Fruit fly (Drosophila melanogaster) whole organism, embryonic: ENCODE data around the gene kek6.
A peak's percentile ranks its signal among the peaks of the same experiment; 100 is the strongest.

ENCODE experiments used
- Abd-B ChIP-seq: fragments of 200-800 bp; sonication (Bioruptor generic); optimal IDR thresholded peaks from 2 replicates; lab custom pipeline; 2018; ENCODE audit warnings: missing biosample characterization, mild to moderate bottlenecking, missing genetic modification characterization, moderate library complexity
- Ada2b ChIP-seq: fragments of 200-800 bp; sonication (Bioruptor generic); IDR thresholded peaks from 2 replicates; pipeline ENCODE4 v1.3.6; 2022; ENCODE audit warnings: missing biosample characterization, missing genetic modification characterization
- Atf-2 ChIP-seq: fragments of 200-800 bp; sonication (Bioruptor generic); optimal IDR thresholded peaks from 2 replicates; lab custom pipeline; 2016; ENCODE audit warnings: missing biosample characterization, missing genetic modification characterization
- Atf3 ChIP-seq: fragments of 200-800 bp; sonication (Bioruptor generic); optimal IDR thresholded peaks from 3 replicates; lab custom pipeline; 2016; ENCODE audit warnings: missing biosample characterization, missing genetic modification characterization
- B-H2 ChIP-seq: fragments of 200-800 bp; sonication (Bioruptor generic); optimal IDR thresholded peaks from 2 replicates; lab custom pipeline; 2018; ENCODE audit warnings: missing biosample characterization, mild to moderate bottlenecking, missing genetic modification characterization
- CG10543 ChIP-seq: fragments of 200-800 bp; sonication (Bioruptor generic); optimal IDR thresholded peaks from 3 replicates; lab custom pipeline; 2017; ENCODE audit warnings: missing biosample characterization, mild to moderate bottlenecking, missing genetic modification characterization, moderate library complexity
- CG10959 ChIP-seq: fragments of 200-800 bp; sonication (Bioruptor generic); IDR thresholded peaks from 2 replicates; pipeline ENCODE4 v1.3.6; 2022; ENCODE audit warnings: missing biosample characterization, missing genetic modification characterization
- CG13123 ChIP-seq: fragments of 200-800 bp; sonication (Bioruptor generic); optimal IDR thresholded peaks from 2 replicates; lab custom pipeline; 2016; ENCODE audit warnings: missing biosample characterization, missing genetic modification characterization
- CG14441 ChIP-seq: fragments of 200-800 bp; sonication (Bioruptor generic); IDR thresholded peaks from 2 replicates; pipeline ENCODE4 v1.3.6; 2022; ENCODE audit warnings: missing biosample characterization, missing genetic modification characterization
- CG14965 ChIP-seq: fragments of 200-800 bp; sonication (Bioruptor generic); optimal IDR thresholded peaks from 2 replicates; lab custom pipeline; 2016; ENCODE audit warnings: missing biosample characterization, missing genetic modification characterization, borderline replicate concordance
- CG17361 ChIP-seq: fragments of 200-800 bp; sonication (Bioruptor generic); IDR thresholded peaks from 3 replicates; pipeline ENCODE4 v1.3.6; 2022; ENCODE audit warnings: missing biosample characterization, missing genetic modification characterization
- CG18764 ChIP-seq: fragments of 200-800 bp; sonication (Bioruptor generic); optimal IDR thresholded peaks from 3 replicates; lab custom pipeline; 2016; ENCODE audit warnings: missing biosample characterization, missing genetic modification characterization
- CG2116 ChIP-seq: fragments of 200-800 bp; sonication (Bioruptor generic); optimal IDR thresholded peaks from 3 replicates; lab custom pipeline; 2018; ENCODE audit warnings: missing biosample characterization, mild to moderate bottlenecking, missing genetic modification characterization
- CG2678 ChIP-seq: fragments of 200-800 bp; sonication (Bioruptor generic); optimal IDR thresholded peaks from 3 replicates; lab custom pipeline; 2019; ENCODE audit warnings: missing biosample characterization, mild to moderate bottlenecking, missing genetic modification characterization, moderate library complexity
- CG31441 ChIP-seq: fragments of 200-800 bp; sonication (Bioruptor generic); IDR thresholded peaks from 2 replicates; pipeline ENCODE4 v1.3.6; 2022; ENCODE audit warnings: missing biosample characterization, missing genetic modification characterization
- CG32767 ChIP-seq: fragments of 200-800 bp; sonication (Bioruptor generic); IDR thresholded peaks from 2 replicates; pipeline ENCODE4 v1.3.6; 2022; ENCODE audit warnings: missing biosample characterization, missing genetic modification characterization
- CG9215 ChIP-seq: fragments of 200-800 bp; sonication (Bioruptor generic); IDR thresholded peaks from 2 replicates; pipeline ENCODE4 v1.3.6; 2022; ENCODE audit warnings: missing biosample characterization, missing genetic modification characterization
- CG9437 ChIP-seq: fragments of 200-800 bp; sonication (Bioruptor generic); optimal IDR thresholded peaks from 2 replicates; lab custom pipeline; 2018; ENCODE audit warnings: missing biosample characterization, mild to moderate bottlenecking, missing genetic modification characterization
- CG9876 ChIP-seq: fragments of 200-800 bp; sonication (Bioruptor generic); optimal IDR thresholded peaks from 2 replicates; lab custom pipeline; 2016; ENCODE audit warnings: missing biosample characterization, missing genetic modification characterization
- D ChIP-seq, 2 experiments: fragments of 200-800 bp in 1 of 2; fragments of >200 bp in 1 of 2; sonication (Bioruptor generic) in 1 of 2; optimal IDR thresholded peaks; 2 replicates in 1 of 2; 3 replicates in 1 of 2; lab custom pipeline; 2017; ENCODE audit warnings: mild to moderate bottlenecking in 1 of 2, missing biosample characterization in 1 of 2, missing genetic modification characterization in 1 of 2, missing genetic modification reagents in 1 of 2
- D19A ChIP-seq: fragments of 200-800 bp; optimal IDR thresholded peaks from 3 replicates; lab custom pipeline; 2019; ENCODE audit warnings: missing biosample characterization, mild to moderate bottlenecking, missing genetic modification characterization, moderate library complexity
- D19B ChIP-seq: fragments of 200-800 bp; sonication (Bioruptor generic); optimal IDR thresholded peaks from 2 replicates; lab custom pipeline; 2017; ENCODE audit warnings: missing biosample characterization, mild to moderate bottlenecking, missing genetic modification characterization
- Dip3 ChIP-seq: fragments of 200-800 bp; sonication (Bioruptor generic); optimal IDR thresholded peaks from 3 replicates; lab custom pipeline; 2016; ENCODE audit warnings: missing biosample characterization, missing genetic modification characterization
- Drgx ChIP-seq: fragments of 200-800 bp; sonication (Bioruptor generic); IDR thresholded peaks from 2 replicates; pipeline ENCODE4 v1.3.6; 2022; ENCODE audit warnings: missing biosample characterization, missing genetic modification characterization
- HHEX ChIP-seq: fragments of 200-800 bp; sonication (Bioruptor generic); optimal IDR thresholded peaks from 3 replicates; lab custom pipeline; 2017; ENCODE audit warnings: missing biosample characterization, mild to moderate bottlenecking, missing genetic modification characterization, missing genetic modification reagents
- HLH54F ChIP-seq: fragments of 200-800 bp; sonication (Bioruptor generic); optimal IDR thresholded peaks from 3 replicates; lab custom pipeline; 2016; ENCODE audit warnings: missing biosample characterization, missing genetic modification characterization
- HmgZ ChIP-seq: fragments of 200-800 bp; sonication (Bioruptor generic); optimal IDR thresholded peaks from 2 replicates; lab custom pipeline; 2018; ENCODE audit warnings: missing biosample characterization, mild to moderate bottlenecking, missing genetic modification characterization
- Hr51 ChIP-seq, 2 experiments: fragments of 200-800 bp; sonication (Bioruptor generic); optimal IDR thresholded peaks; 2 replicates in 1 of 2; 3 replicates in 1 of 2; lab custom pipeline; 2016 to 2018; ENCODE audit warnings: missing biosample characterization in 2 of 2, missing genetic modification characterization in 2 of 2, mild to moderate bottlenecking in 1 of 2, moderate library complexity in 1 of 2
- Med ChIP-seq: fragments of 200-800 bp; sonication (Bioruptor generic); peaks from one replicate; lab custom pipeline; 2016; ENCODE audit warnings: missing biosample characterization, missing genetic modification characterization, mild to moderate bottlenecking, inconsistent platforms, moderate library complexity
- Oli ChIP-seq: fragments of 200-800 bp; sonication (Bioruptor generic); optimal IDR thresholded peaks from 2 replicates; lab custom pipeline; 2018; ENCODE audit warnings: missing biosample characterization, mild to moderate bottlenecking, missing genetic modification characterization, moderate library complexity
- Ptx1 ChIP-seq: fragments of 200-800 bp; sonication (Bioruptor generic); IDR thresholded peaks from 2 replicates; pipeline ENCODE4 v1.3.6; 2022; ENCODE audit warnings: missing biosample characterization, missing genetic modification characterization
- Sox100B ChIP-seq: fragments of 200-800 bp; sonication (Bioruptor generic); optimal IDR thresholded peaks from 3 replicates; lab custom pipeline; 2018; ENCODE audit warnings: missing biosample characterization, mild to moderate bottlenecking, missing genetic modification characterization
- Sox102F ChIP-seq: fragments of 200-800 bp; sonication (Bioruptor generic); optimal IDR thresholded peaks from 2 replicates; lab custom pipeline; 2018; ENCODE audit warnings: missing biosample characterization, mild to moderate bottlenecking, missing genetic modification characterization, moderate library complexity
- ase ChIP-seq: fragments of 200-800 bp; sonication (Bioruptor generic); IDR thresholded peaks from 3 replicates; pipeline ENCODE4 v1.3.6; 2022; ENCODE audit warnings: missing biosample characterization, missing genetic modification characterization
- bsh ChIP-seq, 2 experiments: fragments of 200-800 bp; sonication (Bioruptor generic); optimal IDR thresholded peaks; 2 replicates each; lab custom pipeline; 2017 to 2018; ENCODE audit warnings: mild to moderate bottlenecking in 2 of 2, missing biosample characterization in 2 of 2, missing genetic modification characterization in 2 of 2, moderate library complexity in 1 of 2
- ci ChIP-seq: fragments of 200-800 bp; sonication (Bioruptor generic); IDR thresholded peaks from 3 replicates; pipeline ENCODE4 v1.3.6; 2022; ENCODE audit warnings: missing biosample characterization, missing genetic modification characterization
- dm ChIP-seq: fragments of 200-800 bp; sonication (Bioruptor generic); optimal IDR thresholded peaks from 3 replicates; lab custom pipeline; 2016; ENCODE audit warnings: missing biosample characterization, missing genetic modification characterization
- dmrt99B ChIP-seq: fragments of 200-800 bp; sonication (Bioruptor generic); optimal IDR thresholded peaks from 2 replicates; lab custom pipeline; 2018; ENCODE audit warnings: missing biosample characterization, mild to moderate bottlenecking, missing genetic modification characterization, moderate library complexity
- gem ChIP-seq: fragments of 200-800 bp; sonication (Bioruptor generic); optimal IDR thresholded peaks from 2 replicates; lab custom pipeline; 2019; ENCODE audit warnings: missing biosample characterization, mild to moderate bottlenecking, missing genetic modification characterization, moderate library complexity
- ind ChIP-seq: fragments of 200-800 bp; sonication (Bioruptor generic); optimal IDR thresholded peaks from 3 replicates; lab custom pipeline; 2016; ENCODE audit warnings: missing biosample characterization, missing genetic modification characterization
- lmd ChIP-seq: fragments of 200-800 bp; sonication (Bioruptor generic); IDR thresholded peaks from 2 replicates; pipeline ENCODE4 v1.3.6; 2022; ENCODE audit warnings: missing biosample characterization, missing genetic modification characterization
- oc ChIP-seq: fragments of 200-800 bp; sonication (Bioruptor generic); optimal IDR thresholded peaks from 2 replicates; lab custom pipeline; 2018; ENCODE audit warnings: missing biosample characterization, mild to moderate bottlenecking, missing genetic modification characterization, moderate library complexity
- rib ChIP-seq: fragments of 200-800 bp; sonication (Bioruptor generic); IDR thresholded peaks from 2 replicates; pipeline ENCODE4 v1.3.6; 2022; ENCODE audit warnings: missing biosample characterization, missing genetic modification characterization
- row ChIP-seq: fragments of 200-800 bp; sonication (Bioruptor generic); IDR thresholded peaks from 3 replicates; pipeline ENCODE4 v1.3.6; 2022; ENCODE audit warnings: missing biosample characterization, missing genetic modification characterization
- scrt ChIP-seq: fragments of 200-800 bp; sonication (Bioruptor generic); optimal IDR thresholded peaks from 2 replicates; lab custom pipeline; 2018; ENCODE audit warnings: missing biosample characterization, mild to moderate bottlenecking, missing genetic modification characterization, moderate library complexity
- sens ChIP-seq: fragments of 200-800 bp; sonication (Bioruptor generic); peaks from one replicate; lab custom pipeline; 2016; ENCODE audit warnings: missing biosample characterization, missing genetic modification characterization
- sisA ChIP-seq: fragments of 200-800 bp; sonication (Bioruptor generic); IDR thresholded peaks from 2 replicates; pipeline ENCODE4 v1.3.6; 2022; ENCODE audit warnings: missing biosample characterization, missing genetic modification characterization
- sr ChIP-seq: fragments of 200-800 bp; sonication (Bioruptor generic); IDR thresholded peaks from 3 replicates; pipeline ENCODE4 v1.3.6; 2022; ENCODE audit warnings: missing biosample characterization, missing genetic modification characterization
- vnd ChIP-seq: fragments of 200-800 bp; sonication (Bioruptor generic); IDR thresholded peaks from 3 replicates; pipeline ENCODE4 v1.3.6; 2022; ENCODE audit warnings: missing biosample characterization, missing genetic modification characterization; ENCODE audit not compliant: partially characterized antibody

The kek6 gene

DNA sequence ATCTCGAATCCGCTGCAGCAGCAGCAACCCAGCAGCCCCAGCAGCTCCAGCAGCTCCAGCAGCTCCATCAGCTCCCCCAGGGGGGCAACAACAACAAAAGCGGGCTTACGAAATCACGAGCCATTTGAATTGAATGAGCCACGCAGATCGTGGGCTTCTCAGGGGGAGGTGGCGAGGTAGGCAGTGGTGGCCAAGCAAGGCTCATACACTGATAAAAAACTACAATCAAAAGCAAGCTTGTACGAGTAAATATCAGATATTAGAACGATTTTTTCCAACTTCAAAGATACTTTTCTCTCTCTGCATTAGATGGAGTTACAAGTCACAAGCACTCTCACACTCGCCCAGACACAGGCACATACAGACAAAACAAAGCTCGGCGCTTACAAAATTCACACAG, 87.2 kb downstream of the kek6 start (continued):
- TF ChIP-seq Drgx (GFP tag; lab: Robert Waterston, UW), result peak; percentile 90
- no peak for TF ChIP-seq Abd-B (GFP tag; lab: Kevin White, UChicago)
- TF ChIP-seq CG14965 (GFP tag; lab: Kevin White, UChicago), result no peak
- TF ChIP-seq Ptx1 (GFP tag; lab: Robert Waterston, UW), result peak; percentile 68
- no peak for TF ChIP-seq CG32767
- no peak for TF ChIP-seq CG9876 (GFP tag; lab: Kevin White, UChicago)
- no peak for TF ChIP-seq Sox100B
- peak; percentile 16 for TF ChIP-seq CG10543 (GFP tag; lab: Kevin White, UChicago)
- no peak for TF ChIP-seq CG10959 (GFP tag; lab: Robert Waterston, UW)
- TF ChIP-seq rib (GFP tag; lab: Robert Waterston, UW), result no peak
- no peak for TF ChIP-seq HmgZ (tag; lab: Kevin White, UChicago)
- no peak for TF ChIP-seq CG9215 (GFP tag; lab: Robert Waterston, UW)
- TF ChIP-seq Dip3 (GFP tag; lab: Kevin White, UChicago), result no peak
- TF ChIP-seq CG14441 (GFP tag; lab: Robert Waterston, UW), result peak; percentile 69
- TF ChIP-seq HLH54F (GFP tag; lab: Kevin White, UChicago), result no peak
- peak; percentile 19 for TF ChIP-seq ind (GFP tag; lab: Kevin White, UChicago)
- TF ChIP-seq D (optimal IDR thresholded peaks at IDR 0.05; lab: Kevin White, UChicago), result no peak
- TF ChIP-seq D (GFP tag; optimal IDR thresholded peaks at IDR 0.05; lab: Kevin White, UChicago), result peak; percentile 14
- peak; percentile 34; the same call in 1 of the 3 replicates for TF ChIP-seq ase (GFP tag; lab: Robert Waterston, UW)
- TF ChIP-seq CG18764, result no peak
- peak; percentile 65; the same call in 1 of the 3 replicates for TF ChIP-seq ci
- peak; percentile 36 for TF ChIP-seq HHEX (GFP tag; lab: Kevin White, UChicago)

- no peak for TF ChIP-seq Atf-2
- TF ChIP-seq Sox102F (GFP tag; lab: Kevin White, UChicago), result peak; percentile 12
- peak in 1 of 2 experiments; percentile 23 for TF ChIP-seq Hr51 (GFP tag; optimal IDR thresholded peaks at IDR 0.05; lab: Kevin White, UChicago)
- no peak for TF ChIP-seq B-H2
- peak; percentile 4 for TF ChIP-seq CG9437 (GFP tag; lab: Kevin White, UChicago)
- 0 out of 2 replicates have a peak, but pooled peaks have one; percentile 27 for TF ChIP-seq CG31441 (GFP tag; lab: Robert Waterston, UW)
- TF ChIP-seq CG17361 (GFP tag; lab: Robert Waterston, UW), result 0 out of 3 replicates have a peak, but pooled peaks have one; percentile 24
- TF ChIP-seq CG2116 (GFP tag; lab: Kevin White, UChicago), result no peak
- peak; percentile 69; the same call in 1 of the 3 replicates for TF ChIP-seq sr
- TF ChIP-seq gem (tag; lab: Kevin White, UChicago), result peak; percentile 10
- peak; percentile 47 for TF ChIP-seq D19B (GFP tag; lab: Kevin White, UChicago)
- peak; percentile 37 for TF ChIP-seq dmrt99B (tag; lab: Kevin White, UChicago)
- TF ChIP-seq Ada2b, result 0 out of 2 replicates have a peak, but pooled peaks have one; percentile 23
- TF ChIP-seq CG2678 (tag; lab: Kevin White, UChicago), result peak; percentile 21
- peak in 1 of 2 experiments; percentile 24 for TF ChIP-seq bsh (GFP tag; optimal IDR thresholded peaks at IDR 0.05; lab: Kevin White, UChicago)
- peak; percentile 63 for TF ChIP-seq sens
- peak; percentile 16 for TF ChIP-seq Oli
- TF ChIP-seq lmd (GFP tag; lab: Robert Waterston, UW), result peak; percentile 39; the same call in 1 of the 2 replicates
- no peak for TF ChIP-seq dm (GFP tag; lab: Kevin White, UChicago)
- no peak for TF ChIP-seq CG13123 (GFP tag; lab: Kevin White, UChicago)
- peak; percentile 65 for TF ChIP-seq D19A (tag; lab: Kevin White, UChicago)
- TF ChIP-seq row, result peak; percentile 53
- no peak for TF ChIP-seq scrt (GFP tag; lab: Kevin White, UChicago)
- TF ChIP-seq sisA, result 0 out of 2 replicates have a peak, but pooled peaks have one; percentile 19
- TF ChIP-seq vnd (GFP tag; lab: Robert Waterston, UW), result no peak
- peak; percentile 25 for TF ChIP-seq oc (tag; lab: Kevin White, UChicago)
- peak; percentile 71 for TF ChIP-seq Med (GFP tag; lab: Kevin White, UChicago)
- peak; percentile 7 for TF ChIP-seq Atf3 (GFP tag; lab: Kevin White, UChicago)
- 0 out of 2 replicates have a peak, but pooled peaks have one; percentile 11 for TF ChIP-seq Ptx1 (GFP tag; lab: Robert Waterston, UW)
Measured at dm6 chr3R:31709769-31710168, 87.8 kb downstream of the kek6 start.
